Fruit fly (Drosophila melanogaster) whole organism, embryonic: ENCODE measurements around the gene CG31050.

Experiments
- CG10366 ChIP-seq: fragments of 200-800 bp; sonication (Bioruptor generic); IDR thresholded peaks from 2 replicates; pipeline ENCODE4 v1.3.6; 2022; ENCODE audit warnings: missing biosample characterization, missing genetic modification characterization
- CG10462 ChIP-seq: fragments of 200-800 bp; sonication (Bioruptor generic); optimal IDR thresholded peaks from 2 replicates; lab custom pipeline; 2016; ENCODE audit warnings: missing biosample characterization, missing genetic modification characterization
- CG12219 ChIP-seq: fragments of 200-800 bp; sonication (Bioruptor generic); optimal IDR thresholded peaks from 3 replicates; lab custom pipeline; 2018; ENCODE audit warnings: missing biosample characterization, mild to moderate bottlenecking, missing genetic modification characterization
- CG12299 ChIP-seq: fragments of 200-800 bp; sonication (Bioruptor generic); optimal IDR thresholded peaks from 2 replicates; lab custom pipeline; 2018; ENCODE audit warnings: missing biosample characterization, mild to moderate bottlenecking, missing genetic modification characterization
- CG1602 ChIP-seq: fragments of 200-800 bp; sonication (Bioruptor generic); optimal IDR thresholded peaks from 3 replicates; lab custom pipeline; 2016; ENCODE audit warnings: missing biosample characterization, missing genetic modification characterization
- CG16813 ChIP-seq: fragments of 200-800 bp; sonication (Bioruptor generic); IDR thresholded peaks from 3 replicates; pipeline ENCODE4 v1.3.6; 2022; ENCODE audit warnings: missing biosample characterization, missing genetic modification characterization; ENCODE audit not compliant: partially characterized antibody
- CG17186 ChIP-seq: fragments of 200-800 bp; sonication (Bioruptor generic); optimal IDR thresholded peaks from 3 replicates; lab custom pipeline; 2017; ENCODE audit warnings: missing biosample characterization, missing genetic modification reagents, missing genetic modification characterization
- CG17328 ChIP-seq: fragments of 200-800 bp; sonication (Bioruptor generic); IDR thresholded peaks from 2 replicates; pipeline ENCODE4 v1.3.6; 2022; ENCODE audit warnings: missing biosample characterization, missing genetic modification characterization
- CG17361 ChIP-seq: fragments of 200-800 bp; sonication (Bioruptor generic); IDR thresholded peaks from 3 replicates; pipeline ENCODE4 v1.3.6; 2022; ENCODE audit warnings: missing biosample characterization, missing genetic modification characterization
- CG17568 ChIP-seq: fragments of 200-800 bp; sonication (Bioruptor generic); optimal IDR thresholded peaks from 2 replicates; lab custom pipeline; 2018; ENCODE audit warnings: missing biosample characterization, mild to moderate bottlenecking, missing genetic modification characterization, moderate library complexity
- CG18599 ChIP-seq: fragments of 200-800 bp; sonication (Bioruptor generic); optimal IDR thresholded peaks from 3 replicates; lab custom pipeline; 2017; ENCODE audit warnings: missing biosample characterization, missing genetic modification characterization, mild to moderate bottlenecking, moderate library complexity, missing genetic modification reagents
- CG2120 ChIP-seq: fragments of 200-800 bp; sonication (Bioruptor generic); optimal IDR thresholded peaks from 3 replicates; lab custom pipeline; 2016; ENCODE audit warnings: missing biosample characterization, missing genetic modification characterization
- CG3163 ChIP-seq: fragments of 200-800 bp; sonication (Bioruptor generic); optimal IDR thresholded peaks from 3 replicates; lab custom pipeline; 2016; ENCODE audit warnings: missing biosample characterization, missing genetic modification characterization
- CG32772 ChIP-seq: fragments of 200-800 bp; sonication (Bioruptor generic); IDR thresholded peaks from 2 replicates; pipeline ENCODE4 v1.3.6; 2022; ENCODE audit warnings: missing biosample characterization, missing genetic modification characterization
- CG34422 ChIP-seq: fragments of 200-800 bp; sonication (Bioruptor generic); IDR thresholded peaks from 3 replicates; pipeline ENCODE4 v1.3.6; 2022; ENCODE audit warnings: missing biosample characterization, missing genetic modification characterization
- CG3726 ChIP-seq: fragments of 200-800 bp; sonication (Bioruptor generic); IDR thresholded peaks from 3 replicates; pipeline ENCODE4, ENCODE4 v1.3.6; 2022; ENCODE audit warnings: missing biosample characterization, missing genetic modification characterization
- CG4617 ChIP-seq: fragments of 200-800 bp; sonication (Bioruptor generic); optimal IDR thresholded peaks from 3 replicates; lab custom pipeline; 2016; ENCODE audit warnings: missing biosample characterization, missing genetic modification characterization, borderline replicate concordance
- CG4707 ChIP-seq: fragments of 200-800 bp; sonication (Bioruptor generic); optimal IDR thresholded peaks from 2 replicates; lab custom pipeline; 2018; ENCODE audit warnings: missing biosample characterization, mild to moderate bottlenecking, missing genetic modification characterization, moderate library complexity
- CG7839 ChIP-seq: fragments of 200-800 bp; sonication (Bioruptor generic); optimal IDR thresholded peaks from 3 replicates; lab custom pipeline; 2018; ENCODE audit warnings: missing biosample characterization, mild to moderate bottlenecking, missing genetic modification characterization, moderate library complexity
- CG9727 ChIP-seq: fragments of 200-800 bp; sonication (Bioruptor generic); optimal IDR thresholded peaks from 3 replicates; lab custom pipeline; 2017; ENCODE audit warnings: missing biosample characterization, mild to moderate bottlenecking, missing genetic modification characterization
- Camta ChIP-seq: fragments of 200-800 bp; sonication (Bioruptor generic); optimal IDR thresholded peaks from 2 replicates; lab custom pipeline; 2016; ENCODE audit warnings: missing biosample characterization, missing genetic modification characterization
- CoRest ChIP-seq: fragments of 200-800 bp; sonication (Bioruptor generic); optimal IDR thresholded peaks from 3 replicates; lab custom pipeline; 2018; ENCODE audit warnings: missing biosample characterization, mild to moderate bottlenecking, missing genetic modification characterization, moderate library complexity
- Deaf1 ChIP-seq: fragments of 200-800 bp; optimal IDR thresholded peaks from 3 replicates; lab custom pipeline; 2019; ENCODE audit warnings: missing biosample characterization, mild to moderate bottlenecking, missing genetic modification characterization, moderate library complexity
- Gug ChIP-seq: fragments of 200-800 bp; sonication (Bioruptor generic); IDR thresholded peaks from 4 replicates; pipeline ENCODE4 v1.3.6; 2022; ENCODE audit warnings: missing biosample characterization, missing genetic modification characterization
- H2.0 ChIP-seq: fragments of 200-800 bp; sonication (Bioruptor generic); IDR thresholded peaks from 2 replicates; pipeline ENCODE4 v1.3.6; 2022; ENCODE audit warnings: missing biosample characterization, missing genetic modification characterization
- HLHmδ ChIP-seq: fragments of 200-800 bp; sonication (Bioruptor generic); optimal IDR thresholded peaks from 2 replicates; lab custom pipeline; 2018; ENCODE audit warnings: missing biosample characterization, mild to moderate bottlenecking, missing genetic modification characterization, moderate library complexity
- Jarid2 ChIP-seq: fragments of 200-800 bp; sonication (Bioruptor generic); optimal IDR thresholded peaks from 3 replicates; lab custom pipeline; 2017; ENCODE audit warnings: mild to moderate bottlenecking, missing biosample characterization, missing genetic modification reagents, missing genetic modification characterization
- Myb ChIP-seq: fragments of 200-800 bp; sonication (Bioruptor generic); optimal IDR thresholded peaks from 2 replicates; lab custom pipeline; 2016; ENCODE audit warnings: missing biosample characterization, missing genetic modification characterization
- NfI ChIP-seq: fragments of 200-800 bp; sonication (Bioruptor generic); optimal IDR thresholded peaks from 3 replicates; lab custom pipeline; 2018; ENCODE audit warnings: missing biosample characterization, mild to moderate bottlenecking, missing genetic modification characterization, moderate library complexity
- Taf1 ChIP-seq: fragments of 200-800 bp; sonication (Bioruptor generic); IDR thresholded peaks from 2 replicates; pipeline ENCODE4 v1.3.6; 2022; ENCODE audit warnings: missing biosample characterization, missing genetic modification characterization
- ac ChIP-seq: fragments of 200-800 bp; sonication (Bioruptor generic); optimal IDR thresholded peaks from 3 replicates; lab custom pipeline; 2017; ENCODE audit warnings: missing biosample characterization, mild to moderate bottlenecking, missing genetic modification characterization
- bigmax ChIP-seq: fragments of 200-800 bp; sonication (Bioruptor generic); optimal IDR thresholded peaks from 2 replicates; lab custom pipeline; 2018; ENCODE audit warnings: missing biosample characterization, mild to moderate bottlenecking, missing genetic modification characterization
- chinmo ChIP-seq: fragments of 200-800 bp; sonication (Bioruptor generic); IDR thresholded peaks from 4 replicates; pipeline ENCODE4 v1.3.6; 2022; ENCODE audit warnings: missing biosample characterization, missing genetic modification characterization; ENCODE audit not compliant: partially characterized antibody
- chn ChIP-seq: fragments of 200-800 bp; sonication (Bioruptor generic); optimal IDR thresholded peaks from 2 replicates; lab custom pipeline; 2016; ENCODE audit warnings: missing biosample characterization, missing genetic modification characterization
- dmrt99B ChIP-seq: fragments of 200-800 bp; sonication (Bioruptor generic); optimal IDR thresholded peaks from 2 replicates; lab custom pipeline; 2018; ENCODE audit warnings: missing biosample characterization, mild to moderate bottlenecking, missing genetic modification characterization, moderate library complexity
- fd64A ChIP-seq: fragments of 200-800 bp; sonication (Bioruptor generic); optimal IDR thresholded peaks from 3 replicates; lab custom pipeline; 2018; ENCODE audit warnings: missing biosample characterization, mild to moderate bottlenecking, missing genetic modification characterization
- gem ChIP-seq: fragments of 200-800 bp; sonication (Bioruptor generic); optimal IDR thresholded peaks from 2 replicates; lab custom pipeline; 2019; ENCODE audit warnings: missing biosample characterization, mild to moderate bottlenecking, missing genetic modification characterization, moderate library complexity
- gfzf ChIP-seq: fragments of 200-800 bp; sonication (Bioruptor generic); optimal IDR thresholded peaks from 2 replicates; lab custom pipeline; 2016; ENCODE audit warnings: missing biosample characterization, mild to moderate bottlenecking, missing genetic modification characterization, moderate library complexity
- jumu ChIP-seq: fragments of 200-800 bp; sonication (Bioruptor generic); optimal IDR thresholded peaks from 3 replicates; lab custom pipeline; 2016; ENCODE audit warnings: missing biosample characterization, missing genetic modification characterization
- klu ChIP-seq: fragments of 200-800 bp; sonication (Bioruptor generic); IDR thresholded peaks from 2 replicates; pipeline ENCODE4 v1.3.6; 2022; ENCODE audit warnings: missing biosample characterization, missing genetic modification characterization
- oc ChIP-seq: fragments of 200-800 bp; sonication (Bioruptor generic); optimal IDR thresholded peaks from 2 replicates; lab custom pipeline; 2018; ENCODE audit warnings: missing biosample characterization, mild to moderate bottlenecking, missing genetic modification characterization, moderate library complexity
- pb ChIP-seq: fragments of 200-800 bp; sonication (Bioruptor generic); optimal IDR thresholded peaks from 3 replicates; lab custom pipeline; 2016; ENCODE audit warnings: missing biosample characterization, missing genetic modification characterization
- pzg ChIP-seq: fragments of 200-800 bp; sonication (Bioruptor generic); optimal IDR thresholded peaks from 3 replicates; lab custom pipeline; 2018; ENCODE audit warnings: missing biosample characterization, mild to moderate bottlenecking, missing genetic modification characterization, moderate library complexity
- sens ChIP-seq: fragments of 200-800 bp; sonication (Bioruptor generic); peaks from one replicate; lab custom pipeline; 2016; ENCODE audit warnings: missing biosample characterization, missing genetic modification characterization
- stwl ChIP-seq: fragments of 200-800 bp; sonication (Bioruptor generic); optimal IDR thresholded peaks from 3 replicates; lab custom pipeline; 2018; ENCODE audit warnings: missing biosample characterization, mild to moderate bottlenecking, missing genetic modification characterization, moderate library complexity
- tgo ChIP-seq: fragments of 200-800 bp; sonication (Bioruptor generic); IDR thresholded peaks from 3 replicates; pipeline ENCODE4 v1.3.6; 2022; ENCODE audit warnings: missing biosample characterization, missing genetic modification characterization
- vnd ChIP-seq: fragments of 200-800 bp; sonication (Bioruptor generic); IDR thresholded peaks from 3 replicates; pipeline ENCODE4 v1.3.6; 2022; ENCODE audit warnings: missing biosample characterization, missing genetic modification characterization; ENCODE audit not compliant: partially characterized antibody
- zen ChIP-seq: fragments of 200-800 bp; sonication (Bioruptor generic); optimal IDR thresholded peaks from 3 replicates; lab custom pipeline; 2018; ENCODE audit warnings: missing biosample characterization, mild to moderate bottlenecking, missing genetic modification characterization, moderate library complexity
- zf30C ChIP-seq: fragments of 200-800 bp; sonication (Bioruptor generic); optimal IDR thresholded peaks from 3 replicates; lab custom pipeline; 2018; ENCODE audit warnings: missing biosample characterization, mild to moderate bottlenecking, missing genetic modification characterization
- zfh2 ChIP-seq: fragments of 200-800 bp; sonication (Bioruptor generic); optimal IDR thresholded peaks from 2 replicates; lab custom pipeline; 2016; ENCODE audit warnings: missing biosample characterization, missing genetic modification characterization

CG31050 gene

DNA sequence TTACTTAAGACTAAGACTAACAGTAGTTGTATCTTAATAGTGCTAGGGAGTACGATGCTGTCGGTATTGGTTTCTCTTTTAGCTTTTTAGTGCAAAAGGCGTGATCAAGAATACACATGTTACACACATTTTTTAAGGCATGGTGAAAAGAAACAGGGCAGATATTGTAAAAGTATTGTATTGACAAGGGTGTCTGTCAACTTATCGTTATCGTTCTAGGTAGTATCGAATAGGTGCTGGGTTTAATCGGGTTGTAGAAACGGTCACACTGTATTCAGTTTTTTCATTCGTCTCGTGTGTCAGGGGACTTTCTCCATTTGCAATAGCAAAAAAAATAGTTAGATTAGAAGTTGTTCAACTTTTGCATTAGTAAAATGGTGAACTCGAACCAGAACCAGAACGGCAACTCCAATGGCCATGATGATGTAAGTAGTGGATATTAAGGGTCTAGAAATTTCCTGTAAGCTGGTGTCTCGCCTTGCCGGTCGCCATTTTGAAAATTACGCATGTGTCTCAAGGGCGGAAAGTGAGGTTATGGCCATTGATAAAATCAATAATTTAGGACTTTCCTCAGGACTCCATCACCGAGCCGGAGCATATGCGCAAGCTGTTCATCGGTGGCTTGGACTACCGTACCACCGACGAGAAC lies 50.0 kb downstream of the CG31050 start:
- no peak for TF ChIP-seq CG7839 (tag; lab: Kevin White, UChicago)
- no peak for TF ChIP-seq CG18599
- TF ChIP-seq chn (GFP tag; lab: Kevin White, UChicago): no peak
- 0 out of 3 replicates have a peak, but pooled peaks have one; percentile 39 for TF ChIP-seq vnd (GFP tag; lab: Robert Waterston, UW)
- no peak for TF ChIP-seq CG17328 (GFP tag; lab: Robert Waterston, UW)
- TF ChIP-seq NfI (GFP tag; lab: Kevin White, UChicago): no peak
- no peak for TF ChIP-seq ac
- TF ChIP-seq Taf1 (GFP tag; lab: Robert Waterston, UW): no peak
- TF ChIP-seq stwl: peak; percentile 82
- TF ChIP-seq oc: no peak
- peak; percentile 83 for TF ChIP-seq gfzf (GFP tag; lab: Kevin White, UChicago)
- TF ChIP-seq CG3163 (GFP tag; lab: Kevin White, UChicago): no peak
- peak; percentile 88 for TF ChIP-seq pzg (GFP tag; lab: Kevin White, UChicago)
- TF ChIP-seq Myb (GFP tag; lab: Kevin White, UChicago): peak; percentile 11
- TF ChIP-seq pb: no peak
- no peak for TF ChIP-seq CG3726 (GFP tag; lab: Robert Waterston, UW)
- TF ChIP-seq CG12219: no peak
- no peak for TF ChIP-seq CoRest (tag; lab: Kevin White, UChicago)
- TF ChIP-seq CG32772 (GFP tag; lab: Robert Waterston, UW): no peak
- TF ChIP-seq jumu: no peak
- 0 out of 4 replicates have a peak, but pooled peaks have one; percentile 71 for TF ChIP-seq chinmo (GFP tag; lab: Robert Waterston, UW)
- peak; percentile 11 for TF ChIP-seq CG17568 (GFP tag; lab: Kevin White, UChicago)
- no peak for TF ChIP-seq CG4707 (GFP tag; lab: Kevin White, UChicago)
- no peak for TF ChIP-seq Jarid2 (GFP tag; lab: Kevin White, UChicago)
- TF ChIP-seq fd64A (GFP tag; lab: Kevin White, UChicago): no peak
- TF ChIP-seq CG12299: peak; percentile 8
- no peak for TF ChIP-seq CG2120
- no peak for TF ChIP-seq Camta (GFP tag; lab: Kevin White, UChicago)
- TF ChIP-seq CG10462 (GFP tag; lab: Kevin White, UChicago): no peak
- TF ChIP-seq CG1602 (GFP tag; lab: Kevin White, UChicago): no peak
- no peak for TF ChIP-seq Deaf1 (tag; lab: Kevin White, UChicago)
- TF ChIP-seq tgo: no peak
- no peak for TF ChIP-seq klu (GFP tag; lab: Robert Waterston, UW)
- no peak for TF ChIP-seq CG17361 (GFP tag; lab: Robert Waterston, UW)
- TF ChIP-seq CG4617 (GFP tag; lab: Kevin White, UChicago): peak; percentile 13
- no peak for TF ChIP-seq HLHmδ
- TF ChIP-seq zf30C (GFP tag; lab: Kevin White, UChicago): no peak
- TF ChIP-seq bigmax (GFP tag; lab: Kevin White, UChicago): peak; percentile 99
- TF ChIP-seq CG17186 (GFP tag; lab: Kevin White, UChicago): peak; percentile 52
- no peak for TF ChIP-seq CG10366 (GFP tag; lab: Robert Waterston, UW)
- TF ChIP-seq CG9727 (GFP tag; lab: Kevin White, UChicago): no peak
- TF ChIP-seq CG16813 (GFP tag; lab: Robert Waterston, UW): peak; percentile 46; the same call in 2 of the 3 replicates
- TF ChIP-seq CG34422 (GFP tag; lab: Robert Waterston, UW): peak; percentile 71; the same call in 2 of the 3 replicates
- TF ChIP-seq sens (GFP tag; lab: Kevin White, UChicago): peak; percentile 77
- TF ChIP-seq H2.0 (GFP tag; lab: Robert Waterston, UW): no peak
- TF ChIP-seq dmrt99B (tag; lab: Kevin White, UChicago): no peak
- TF ChIP-seq Gug (GFP tag; lab: Robert Waterston, UW): no peak
- no peak for TF ChIP-seq zen (tag; lab: Kevin White, UChicago)
- peak; percentile 21 for TF ChIP-seq zfh2 (GFP tag; lab: Kevin White, UChicago)
- no peak for TF ChIP-seq gem
